ENCODE assay signal across 2 fruit fly cellular contexts in genomic region chr3L:18367791-18368190, dm6.
TF ChIP-seq lines count a peak whose summit lies in the region.

No protein-coding gene starts in this region.

- no peak for TF ChIP-seq CTCF in whole organism, embryonic (GFP tag; optimal IDR thresholded peaks at IDR 0.05; lab: Kevin White, UChicago)

TF ChIP-seq in whole organism, embryonic, 481 proteins besides CTCF, POLR2A, EP300 and RAD21 (continues in another document):
- TF ChIP-seq zfh2 (GFP tag; optimal IDR thresholded peaks at IDR 0.05; lab: Kevin White, UChicago): no peak
- TF ChIP-seq CG4328 (GFP tag; optimal IDR thresholded peaks at IDR 0.05; lab: Kevin White, UChicago): no peak
- no peak for TF ChIP-seq ems (GFP tag; optimal IDR thresholded peaks at IDR 0.05; lab: Kevin White, UChicago)
- TF ChIP-seq CG1602 (GFP tag; optimal IDR thresholded peaks at IDR 0.05; lab: Kevin White, UChicago): peak; percentile 18
- peak; percentile 36 for TF ChIP-seq CG13424 (tag; optimal IDR thresholded peaks at IDR 0.05; lab: Kevin White, UChicago)
- TF ChIP-seq CG9797 (GFP tag; optimal IDR thresholded peaks at IDR 0.05; lab: Kevin White, UChicago): no peak
- peak; percentile 14 for TF ChIP-seq CG7839 (tag; optimal IDR thresholded peaks at IDR 0.05; lab: Kevin White, UChicago)
- 0 out of 2 replicates have a peak, but pooled peaks have one; percentile 15 for TF ChIP-seq CG32772 (GFP tag; IDR thresholded peaks at IDR 0.05; lab: Robert Waterston, UW)
- peak in 1 of 2 experiments; percentile 27 for TF ChIP-seq Hr51 (GFP tag; optimal IDR thresholded peaks at IDR 0.05; lab: Kevin White, UChicago)
- no peak for TF ChIP-seq dati (GFP tag; IDR thresholded peaks at IDR 0.05; lab: Robert Waterston, UW)
- no peak for TF ChIP-seq CG8089 (GFP tag; optimal IDR thresholded peaks at IDR 0.05; lab: Kevin White, UChicago)
- TF ChIP-seq CG10431 (GFP tag; optimal IDR thresholded peaks at IDR 0.05; lab: Kevin White, UChicago): no peak
- TF ChIP-seq Awh (GFP tag; IDR thresholded peaks at IDR 0.05; lab: Robert Waterston, UW): no peak
- TF ChIP-seq CG10321 (GFP tag; IDR thresholded peaks at IDR 0.05; lab: Robert Waterston, UW): no peak
- TF ChIP-seq gsb-n (tag; optimal IDR thresholded peaks at IDR 0.05; lab: Kevin White, UChicago): peak; percentile 28
- TF ChIP-seq CG15269 (tag; optimal IDR thresholded peaks at IDR 0.05; lab: Kevin White, UChicago): no peak
- no peak for TF ChIP-seq Hr39 (optimal IDR thresholded peaks at IDR 0.05; lab: Kevin White, UChicago)
- no peak for TF ChIP-seq tgo (GFP tag; IDR thresholded peaks at IDR 0.05; lab: Robert Waterston, UW)
- no peak for TF ChIP-seq Poxn (GFP tag; IDR thresholded peaks at IDR 0.05; lab: Robert Waterston, UW)
- no peak for TF ChIP-seq CG32767 (GFP tag; IDR thresholded peaks at IDR 0.05; lab: Robert Waterston, UW)
- TF ChIP-seq CG17359 (tag; optimal IDR thresholded peaks at IDR 0.05; lab: Kevin White, UChicago): no peak
- TF ChIP-seq CG8478 (optimal IDR thresholded peaks at IDR 0.05; lab: Kevin White, UChicago): no peak
- TF ChIP-seq HLHmδ (GFP tag; optimal IDR thresholded peaks at IDR 0.05; lab: Kevin White, UChicago): no peak
- TF ChIP-seq CG3281 (GFP tag; optimal IDR thresholded peaks at IDR 0.05; lab: Kevin White, UChicago): no peak
- TF ChIP-seq NC2β (GFP tag; optimal IDR thresholded peaks at IDR 0.05; lab: Kevin White, UChicago): no peak
- no peak for TF ChIP-seq CG14965 (GFP tag; optimal IDR thresholded peaks at IDR 0.05; lab: Kevin White, UChicago; ENCODE audit: borderline replicate concordance)
- peak; percentile 44 for TF ChIP-seq CG6689 (GFP tag; IDR thresholded peaks at IDR 0.05; lab: Robert Waterston, UW)
- peak; percentile 14 for TF ChIP-seq Hsf (GFP tag; optimal IDR thresholded peaks at IDR 0.05; lab: Kevin White, UChicago)
- no peak for TF ChIP-seq knrl (GFP tag; IDR thresholded peaks at IDR 0.05; lab: Robert Waterston, UW; ENCODE audit: partially characterized antibody)
- TF ChIP-seq CG17361 (GFP tag; IDR thresholded peaks at IDR 0.05; lab: Robert Waterston, UW): no peak
- no peak for TF ChIP-seq disco-r (GFP tag; optimal IDR thresholded peaks at IDR 0.05; lab: Kevin White, UChicago)
- no peak for TF ChIP-seq exex (tag; optimal IDR thresholded peaks at IDR 0.05; lab: Kevin White, UChicago)
- no peak for TF ChIP-seq ap (GFP tag; IDR thresholded peaks at IDR 0.05; lab: Robert Waterston, UW)
- TF ChIP-seq ssp (GFP tag; IDR thresholded peaks at IDR 0.05; lab: Robert Waterston, UW): no peak
- TF ChIP-seq Spps (tag; optimal IDR thresholded peaks at IDR 0.05; lab: Kevin White, UChicago): no peak
- no peak for TF ChIP-seq CG12236 (GFP tag; optimal IDR thresholded peaks at IDR 0.05; lab: Kevin White, UChicago)
- 0 out of 3 replicates have a peak, but pooled peaks have one; percentile 36 for TF ChIP-seq zfh1 (GFP tag; IDR thresholded peaks at IDR 0.05; lab: Robert Waterston, UW)
- TF ChIP-seq CG3163 (GFP tag; optimal IDR thresholded peaks at IDR 0.05; lab: Kevin White, UChicago): no peak
- TF ChIP-seq CoRest (tag; optimal IDR thresholded peaks at IDR 0.05; lab: Kevin White, UChicago): peak; percentile 2
- no peak for TF ChIP-seq CG1529 (GFP tag; optimal IDR thresholded peaks at IDR 0.05; lab: Kevin White, UChicago)
- TF ChIP-seq Abd-B (GFP tag; optimal IDR thresholded peaks at IDR 0.05; lab: Kevin White, UChicago): no peak
- TF ChIP-seq gce (GFP tag; IDR thresholded peaks at IDR 0.05; lab: Robert Waterston, UW): no peak
- TF ChIP-seq CG15696 (tag; optimal IDR thresholded peaks at IDR 0.05; lab: Kevin White, UChicago): no peak
- no peak for TF ChIP-seq da (GFP tag; optimal IDR thresholded peaks at IDR 0.05; lab: Kevin White, UChicago)
- no peak for TF ChIP-seq Six4 (GFP tag; optimal IDR thresholded peaks at IDR 0.05; lab: Kevin White, UChicago)
- no peak for TF ChIP-seq CG5953 (GFP tag; IDR thresholded peaks at IDR 0.05; lab: Robert Waterston, UW)
- TF ChIP-seq bsh (GFP tag; optimal IDR thresholded peaks at IDR 0.05; lab: Kevin White, UChicago): peak in 1 of 2 experiments; percentile 34
- TF ChIP-seq HmgZ (tag; optimal IDR thresholded peaks at IDR 0.05; lab: Kevin White, UChicago): no peak

TF ChIP-seq in whole organism, prepupa, 60 proteins besides CTCF, POLR2A, EP300 and RAD21:
- TF ChIP-seq CG8119 (GFP tag; IDR thresholded peaks at IDR 0.05; lab: Robert Waterston, UW) (no peak), CG15336 (GFP tag; IDR thresholded peaks at IDR 0.05; lab: Robert Waterston, UW) (no peak), CG6808 (GFP tag; optimal IDR thresholded peaks at IDR 0.05; lab: Kevin White, UChicago) (no peak), CG3032 (tag; optimal IDR thresholded peaks at IDR 0.05; lab: Kevin White, UChicago) (no peak), Eip78C (GFP tag; lab: Kevin White, UChicago) (peak; percentile 26), Sox15 (GFP tag; optimal IDR thresholded peaks at IDR 0.05; lab: Kevin White, UChicago) (no peak)

Comparison
In these comparisons a context has a peak if more than half of its experiments do, and no peak if none do; other contexts are left out.
1. Of the 7 proteins assayed by ChIP-seq in both whole organism, embryonic and whole organism, prepupa: peak only in whole organism, embryonic: Sox102F; only in whole organism, prepupa: none; in both: none; in neither: 6.